Fruit fly (Drosophila melanogaster) Kc167 (cell line): ENCODE results near the gene Zif.

ENCODE experiments used
- Sin3A ChIP-seq: fragments of >200 bp; optimal IDR thresholded peaks from 2 replicates; lab custom pipeline; 2018; ENCODE audit warnings: missing external identifiers
- h ChIP-seq: fragments of >200 bp; optimal IDR thresholded peaks from 3 replicates; lab custom pipeline; 2018; ENCODE audit warnings: missing external identifiers
- psq ChIP-seq: fragments of >200 bp; optimal IDR thresholded peaks from 2 replicates; lab custom pipeline; 2017; ENCODE audit warnings: missing external identifiers
- ttk ChIP-seq: sonication (Bioruptor generic); optimal IDR thresholded peaks from 2 replicates; lab custom pipeline; 2017; ENCODE audit warnings: missing external identifiers

- TF ChIP-seq h (no peak), Sin3A (lab: Kevin White, UChicago) (no peak), psq (lab: Kevin White, UChicago) (no peak), ttk (no peak)
These were observed 42.2 kb upstream of the Zif start for dm6 chr3R:6414439-6415344.
